Worm (Caenorhabditis elegans) whole organism, early embryonic: ENCODE measurements around the gene hsp-3.

Source experiments
- B0310.2 ChIP-seq: sonication (generic microtip); optimal IDR thresholded peaks from 2 replicates; lab custom pipeline; 2016; ENCODE audit warnings: mild to moderate bottlenecking, missing genetic modification characterization, missing compliant biosample characterization
- F13C5.2 ChIP-seq: sonication (generic microtip); optimal IDR thresholded peaks from 2 replicates; lab custom pipeline; 2017; ENCODE audit warnings: mild to moderate bottlenecking, missing genetic modification characterization, inconsistent platforms, missing compliant biosample characterization
- aly-1 ChIP-seq: sonication (generic microtip); optimal IDR thresholded peaks from 2 replicates; lab custom pipeline; 2016; ENCODE audit warnings: missing genetic modification characterization, missing compliant biosample characterization
- ama-1 ChIP-seq: fragments of 150-350 bp; optimal IDR thresholded peaks from 2 replicates; lab custom pipeline; 2014
- ceh-13 ChIP-seq: fragments of 200-800 bp; sonication (Bioruptor generic); optimal IDR thresholded peaks from 2 replicates; lab custom pipeline; 2018; ENCODE audit warnings: mild to moderate bottlenecking, missing genetic modification characterization, missing compliant biosample characterization
- ceh-36 ChIP-seq: sonication (generic microtip); optimal IDR thresholded peaks from 2 replicates; lab custom pipeline; 2016; ENCODE audit warnings: missing genetic modification characterization, inconsistent platforms, missing compliant biosample characterization
- ets-7 ChIP-seq: sonication (generic microtip); optimal IDR thresholded peaks from 2 replicates; lab custom pipeline; 2016; ENCODE audit warnings: missing genotype, missing genetic modification characterization, missing compliant biosample characterization
- flt-1 ChIP-seq: fragments of 200-800 bp; sonication (Bioruptor generic); IDR thresholded peaks from 2 replicates; pipeline ENCODE4 v1.3.6; 2022; ENCODE audit warnings: missing genetic modification characterization, missing compliant biosample characterization
- hmbx-1 ChIP-seq: sonication (generic microtip); optimal IDR thresholded peaks from 2 replicates; lab custom pipeline; 2016; ENCODE audit warnings: mild to moderate bottlenecking, missing genetic modification characterization, missing compliant biosample characterization
- hmg-4 ChIP-seq: fragments of 200-800 bp; sonication (Bioruptor generic); optimal IDR thresholded peaks from 2 replicates; lab custom pipeline; 2018; ENCODE audit warnings: mild to moderate bottlenecking, missing genetic modification characterization, missing compliant biosample characterization
- hnd-1 ChIP-seq: sonication (generic microtip); optimal IDR thresholded peaks from 2 replicates; lab custom pipeline; 2016; ENCODE audit warnings: missing genetic modification characterization, missing compliant biosample characterization
- pes-1 ChIP-seq: fragments of 200-800 bp; sonication (Bioruptor generic); IDR thresholded peaks from 2 replicates; pipeline ENCODE4 v1.3.6; 2022; ENCODE audit warnings: missing genetic modification reagents, missing genetic modification characterization, missing compliant biosample characterization
- scrt-1 ChIP-seq: fragments of 200-800 bp; sonication (Bioruptor generic); IDR thresholded peaks from 2 replicates; pipeline ENCODE4 v1.3.6; 2022; ENCODE audit warnings: missing genetic modification characterization, missing compliant biosample characterization
- sea-1 ChIP-seq: fragments of 200-800 bp; sonication (Bioruptor generic); conservative IDR thresholded peaks from 2 replicates; pipeline ENCODE4 v1.3.6; 2022; ENCODE audit warnings: missing genetic modification characterization, missing compliant biosample characterization
- tbx-11 ChIP-seq: fragments of 200-800 bp; sonication (Bioruptor generic); IDR thresholded peaks from 2 replicates; pipeline ENCODE4 v1.3.6; 2022; ENCODE audit warnings: missing genetic modification characterization, missing compliant biosample characterization
- tbx-37 ChIP-seq: fragments of 200-800 bp; sonication (Bioruptor generic); conservative IDR thresholded peaks from 2 replicates; pipeline ENCODE4 v1.3.6; 2022; ENCODE audit warnings: missing genetic modification reagents, missing genetic modification characterization, missing compliant biosample characterization
- tra-4 ChIP-seq: sonication (generic microtip); optimal IDR thresholded peaks from 2 replicates; lab custom pipeline; 2017; ENCODE audit warnings: missing genetic modification characterization, missing compliant biosample characterization

Gene hsp-3

DNA sequence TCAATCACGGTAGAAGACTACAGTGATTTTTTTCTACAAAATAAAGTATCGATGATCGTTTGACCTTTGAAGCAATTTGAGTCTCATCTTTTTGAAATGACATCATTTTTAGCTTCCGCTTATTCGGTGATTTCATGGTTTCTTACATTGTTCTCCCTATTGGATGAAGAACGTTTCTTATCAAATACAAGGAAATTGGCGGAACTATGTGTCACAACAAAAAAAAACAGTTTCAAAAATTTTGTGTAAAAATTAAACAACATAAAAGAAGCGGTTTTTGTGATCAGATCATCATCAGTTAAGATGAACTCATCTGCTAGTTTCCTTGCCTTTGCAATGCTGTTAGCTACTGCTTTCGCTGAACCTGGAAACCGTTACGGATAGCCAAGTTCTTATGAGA lies 4.2 kb downstream of the hsp-3 start, which contains the start of gene C45B2.8:
Gene C45B2.8 (plus strand): TSS at position 301 of the 400 bp plus-strand sequence.
- TF ChIP-seq hmbx-1: no peak
- TF ChIP-seq pes-1 (GFP tag; lab: Robert Waterston, UW): no peak
- TF ChIP-seq aly-1: no peak
- TF ChIP-seq sea-1: no peak
- no peak for TF ChIP-seq hmg-4
- TF ChIP-seq flt-1 (GFP tag; lab: Robert Waterston, UW): no peak
- no peak for TF ChIP-seq hnd-1
- TF ChIP-seq tra-4 (tag; lab: Kevin White, UChicago): no peak

ce11 chrX:6085824-6086223 lies 6.1 kb downstream of the hsp-3 start, which contains the start of gene C45B2.1:
TSS of gene C45B2.1 (plus strand) at chrX:6086124.
- TF ChIP-seq hmbx-1 (no peak), ceh-13 (GFP tag; lab: Kevin White, UChicago) (no peak), ets-7 (no peak), F13C5.2 (tag; lab: Kevin White, UChicago) (no peak), ceh-36 (tag; lab: Kevin White, UChicago) (no peak), hmg-4 (no peak), pes-1 (GFP tag; lab: Robert Waterston, UW) (no peak), scrt-1 (GFP tag; lab: Robert Waterston, UW) (no peak), aly-1 (no peak), tbx-11 (GFP tag; lab: Robert Waterston, UW) (no peak), flt-1 (GFP tag; lab: Robert Waterston, UW) (no peak), tra-4 (tag; lab: Kevin White, UChicago) (no peak), tbx-37 (no peak), sea-1 (no peak), hnd-1 (no peak), ama-1 (lab: Kevin White, UChicago) (no peak), B0310.2 (tag; lab: Kevin White, UChicago) (no peak)

- TF ChIP-seq hmbx-1: no peak
- TF ChIP-seq scrt-1 (GFP tag; lab: Robert Waterston, UW): no peak
- TF ChIP-seq ceh-36 (tag; lab: Kevin White, UChicago): no peak
- no peak for TF ChIP-seq B0310.2 (tag; lab: Kevin White, UChicago)
- TF ChIP-seq F13C5.2 (tag; lab: Kevin White, UChicago): no peak
- TF ChIP-seq ceh-13 (GFP tag; lab: Kevin White, UChicago): no peak
- TF ChIP-seq tra-4 (tag; lab: Kevin White, UChicago): no peak
- TF ChIP-seq hnd-1: no peak
- TF ChIP-seq sea-1: no peak
- no peak for TF ChIP-seq pes-1 (GFP tag; lab: Robert Waterston, UW)
- no peak for TF ChIP-seq tbx-37
- no peak for TF ChIP-seq ets-7
- TF ChIP-seq hmg-4: no peak
- TF ChIP-seq aly-1: no peak
- no peak for TF ChIP-seq tbx-11 (GFP tag; lab: Robert Waterston, UW)
Measured at ce11 chrX:6084439-6084838, 7.5 kb downstream of the hsp-3 start, which contains the start of gene C45B2.2. TSS of gene C45B2.2 (plus strand) at chrX:6084739.

- TF ChIP-seq aly-1: no peak
- no peak for TF ChIP-seq ets-7
Measured at ce11 chrX:6082660-6083059, 9.3 kb downstream of the hsp-3 start, which contains the start of gene C45B2.3. TSS of gene C45B2.3 (plus strand) at chrX:6082960.

ce11 chrX:6081793-6082192 lies 10.1 kb downstream of the hsp-3 start:
- TF ChIP-seq aly-1 (no peak), tbx-11 (GFP tag; lab: Robert Waterston, UW) (no peak), pes-1 (GFP tag; lab: Robert Waterston, UW) (no peak), ets-7 (no peak), ceh-13 (GFP tag; lab: Kevin White, UChicago) (no peak), hnd-1 (no peak), B0310.2 (tag; lab: Kevin White, UChicago) (no peak), tbx-37 (no peak), hmbx-1 (no peak)

DNA sequence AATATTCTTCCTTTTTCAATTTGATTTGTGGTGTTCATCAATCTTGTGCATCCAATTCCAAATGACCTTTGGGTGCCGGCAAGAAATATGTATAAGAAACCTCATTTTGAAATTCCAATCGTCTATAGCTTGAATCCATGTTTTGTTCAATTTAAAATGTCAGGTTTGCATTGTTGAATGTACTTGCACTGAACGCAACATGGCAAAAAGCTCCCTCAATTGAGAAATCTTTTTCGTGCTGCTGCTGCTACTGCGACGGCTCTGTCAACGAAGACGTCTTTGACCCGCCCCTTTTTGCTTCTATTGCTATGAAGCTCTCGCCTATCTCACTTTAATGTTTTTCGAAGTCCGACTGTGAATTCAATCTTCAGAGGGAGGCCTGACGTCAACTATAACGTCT lies 16.7 kb downstream of the hsp-3 start, which contains the start of gene lgc-58:
Gene lgc-58 (plus strand): TSS at position 301 of the 400 bp plus-strand sequence.
- TF ChIP-seq ama-1 (lab: Kevin White, UChicago) (no peak), B0310.2 (tag; lab: Kevin White, UChicago) (no peak), pes-1 (GFP tag; lab: Robert Waterston, UW) (no peak), hmbx-1 (no peak), aly-1 (no peak), scrt-1 (GFP tag; lab: Robert Waterston, UW) (no peak), tra-4 (tag; lab: Kevin White, UChicago) (no peak), ets-7 (no peak), F13C5.2 (tag; lab: Kevin White, UChicago) (no peak), tbx-37 (no peak), ceh-36 (tag; lab: Kevin White, UChicago) (no peak), hnd-1 (no peak), sea-1 (no peak), ceh-13 (GFP tag; lab: Kevin White, UChicago) (no peak), tbx-11 (GFP tag; lab: Robert Waterston, UW) (no peak), flt-1 (GFP tag; lab: Robert Waterston, UW) (no peak), hmg-4 (no peak)

DNA sequence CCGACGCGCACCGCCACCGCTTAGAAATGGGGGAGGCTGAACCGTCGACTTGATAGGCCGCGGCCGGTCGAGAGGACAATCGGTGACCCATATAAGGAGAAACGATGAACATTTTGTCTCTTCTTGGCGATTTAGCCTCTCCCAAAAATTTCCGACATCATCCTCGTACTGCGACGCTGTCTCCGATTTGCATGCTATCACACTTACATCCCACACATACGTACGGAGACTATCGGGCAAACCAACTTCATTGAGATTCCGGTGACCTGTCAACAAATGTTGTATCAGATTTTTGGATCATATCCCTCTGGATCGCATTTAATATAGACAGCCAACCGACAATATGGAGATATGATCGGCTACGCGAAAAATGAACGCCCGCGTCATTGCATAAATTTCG lies 25.3 kb downstream of the hsp-3 start:
- TF ChIP-seq aly-1 (no peak), scrt-1 (GFP tag; lab: Robert Waterston, UW) (no peak), hnd-1 (no peak), hmbx-1 (no peak), ets-7 (no peak), tbx-37 (no peak), tra-4 (tag; lab: Kevin White, UChicago) (no peak), flt-1 (GFP tag; lab: Robert Waterston, UW) (no peak), sea-1 (no peak), F13C5.2 (tag; lab: Kevin White, UChicago) (no peak), tbx-11 (GFP tag; lab: Robert Waterston, UW) (no peak), hmg-4 (no peak), B0310.2 (tag; lab: Kevin White, UChicago) (no peak), ama-1 (lab: Kevin White, UChicago) (no peak), pes-1 (GFP tag; lab: Robert Waterston, UW) (no peak), ceh-13 (GFP tag; lab: Kevin White, UChicago) (no peak), ceh-36 (tag; lab: Kevin White, UChicago) (no peak)

DNA sequence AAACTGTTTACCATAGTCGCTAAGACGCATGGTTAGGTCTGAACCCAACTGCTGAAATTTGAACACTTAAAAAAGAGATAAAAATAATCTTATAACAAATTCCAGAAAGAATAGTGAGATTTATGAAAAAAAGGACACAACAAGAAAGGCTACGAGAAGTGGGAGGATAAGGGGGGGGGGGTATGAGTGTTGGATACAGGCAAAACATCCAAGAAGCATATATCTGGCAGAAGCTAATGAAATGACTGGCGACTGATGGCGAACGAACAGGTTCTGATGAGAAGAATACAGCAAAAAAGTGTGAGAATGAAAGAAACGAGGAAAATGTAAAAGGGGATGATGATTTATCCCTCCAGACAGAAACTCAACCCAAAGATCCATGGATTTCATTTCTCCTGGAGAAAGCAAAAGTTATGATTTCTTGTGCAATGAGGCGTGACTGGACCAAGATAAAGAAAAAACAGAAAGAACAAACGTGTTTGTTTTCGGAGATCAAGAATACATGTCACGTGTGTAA lies 25.9 kb downstream of the hsp-3 start, which contains the start of gene ptr-4:
Gene ptr-4 (minus strand): TSS at position 51 of the 517 bp plus-strand sequence.
- TF ChIP-seq hnd-1 (no peak), B0310.2 (tag; lab: Kevin White, UChicago) (no peak), hmbx-1 (no peak), tbx-11 (GFP tag; lab: Robert Waterston, UW) (no peak), scrt-1 (GFP tag; lab: Robert Waterston, UW) (no peak), tbx-37 (no peak), sea-1 (no peak), pes-1 (GFP tag; lab: Robert Waterston, UW) (no peak), ets-7 (no peak)
